Worm (Caenorhabditis elegans) whole organism, L1 larva: ENCODE data around the gene R11D1.1.

Source experiments
- C34B4.2 ChIP-seq: sonication (generic microtip); optimal IDR thresholded peaks from 2 replicates; lab custom pipeline; 2017; ENCODE audit warnings: mild to moderate bottlenecking, missing genetic modification characterization, missing compliant biosample characterization
- F16B12.6 ChIP-seq: fragments of 150-350 bp; optimal IDR thresholded peaks from 2 replicates; lab custom pipeline; 2014; ENCODE audit warnings: missing biosample characterization, missing genetic modification characterization
- aly-2 ChIP-seq: fragments of 150-350 bp; optimal IDR thresholded peaks from 2 replicates; lab custom pipeline; 2014; ENCODE audit warnings: missing biosample characterization, missing genetic modification characterization
- blmp-1 ChIP-seq: fragments of 150-350 bp; optimal IDR thresholded peaks from 2 replicates; lab custom pipeline; 2014; ENCODE audit warnings: missing biosample characterization, missing genetic modification characterization
- ceh-8 ChIP-seq: fragments of 200-800 bp; sonication (Bioruptor generic); optimal IDR thresholded peaks from 2 replicates; lab custom pipeline; 2018; ENCODE audit warnings: mild to moderate bottlenecking, missing genetic modification characterization, moderate library complexity, missing compliant biosample characterization
- ceh-82 ChIP-seq, 3 experiments: fragments of 150-350 bp in 1 of 3; sonication (generic microtip) in 2 of 3; optimal IDR thresholded peaks; 2 replicates each; lab custom pipeline; 2014 to 2017; ENCODE audit warnings: missing biosample characterization in 3 of 3, missing genetic modification characterization in 3 of 3
- ceh-90 ChIP-seq: sonication (generic microtip); optimal IDR thresholded peaks from 2 replicates; lab custom pipeline; 2016; ENCODE audit warnings: missing genetic modification characterization, missing compliant biosample characterization
- efl-1 ChIP-seq, 4 experiments: fragments of 150-350 bp; optimal IDR thresholded peaks in 3 of 4; peaks in 1 of 4; 1 replicate in 1 of 4; 2 replicates in 3 of 4; lab custom pipeline; 2014; ENCODE audit warnings: missing biosample characterization in 2 of 4, missing genetic modification characterization in 2 of 4, missing genetic modification reagents in 2 of 4
- efl-3 ChIP-seq: fragments of 200-800 bp; sonication (Bioruptor generic); optimal IDR thresholded peaks from 2 replicates; lab custom pipeline; 2018; ENCODE audit warnings: mild to moderate bottlenecking, missing genetic modification characterization, missing compliant biosample characterization
- egl-27 ChIP-seq, 2 experiments: fragments of 150-350 bp in 1 of 2; sonication (generic microtip); optimal IDR thresholded peaks; 3 replicates each; lab custom pipeline; 2017 to 2018; ENCODE audit warnings: missing biosample characterization in 2 of 2, missing genetic modification characterization in 2 of 2, missing genetic modification reagents in 2 of 2
- elt-2 ChIP-seq: sonication (generic microtip); optimal IDR thresholded peaks from 2 replicates; lab custom pipeline; 2016; ENCODE audit warnings: missing genetic modification characterization, mild to moderate bottlenecking, inconsistent platforms, missing compliant biosample characterization, missing genetic modification reagents
- elt-3 ChIP-seq, 6 experiments: fragments of 150-350 bp in 1 of 6; sonication (generic microtip); optimal IDR thresholded peaks; 2 replicates each; lab custom pipeline; 2017 to 2018; ENCODE audit warnings: missing biosample characterization in 6 of 6, missing genetic modification characterization in 6 of 6, inconsistent platforms in 1 of 6
- fkh-10 ChIP-seq: sonication (generic microtip); optimal IDR thresholded peaks from 2 replicates; lab custom pipeline; 2017; ENCODE audit warnings: missing biosample characterization, missing genetic modification reagents, missing genetic modification characterization
- fkh-8 ChIP-seq: sonication (generic microtip); optimal IDR thresholded peaks from 2 replicates; lab custom pipeline; 2016; ENCODE audit warnings: mild to moderate bottlenecking, missing genetic modification characterization, missing compliant biosample characterization
- hpl-2 ChIP-seq: fragments of 150-350 bp; optimal IDR thresholded peaks from 2 replicates; lab custom pipeline; 2014; ENCODE audit warnings: missing biosample characterization, missing genetic modification reagents, missing genetic modification characterization
- isw-1 ChIP-seq: fragments of 200-800 bp; sonication (Bioruptor generic); IDR thresholded peaks from 2 replicates; pipeline ENCODE4 v1.3.6; 2022; ENCODE audit warnings: missing genetic modification characterization, missing compliant biosample characterization
- jun-1 ChIP-seq: fragments of 150-350 bp; optimal IDR thresholded peaks from 2 replicates; lab custom pipeline; 2014; ENCODE audit warnings: missing biosample characterization, missing genetic modification reagents, missing genetic modification characterization
- lin-14 ChIP-seq: fragments of 200-800 bp; sonication (Bioruptor generic); optimal IDR thresholded peaks from 2 replicates; lab custom pipeline; 2018; ENCODE audit warnings: mild to moderate bottlenecking, missing genetic modification characterization, moderate library complexity, missing compliant biosample characterization
- lir-3 ChIP-seq: sonication (generic microtip); optimal IDR thresholded peaks from 2 replicates; lab custom pipeline; 2016; ENCODE audit warnings: mild to moderate bottlenecking, missing genetic modification characterization, moderate library complexity, missing compliant biosample characterization; ENCODE audit not compliant: poor library complexity
- lsy-2 ChIP-seq, 2 experiments: fragments of 150-350 bp; optimal IDR thresholded peaks; 2 replicates each; lab custom pipeline; 2014; ENCODE audit warnings: missing biosample characterization in 2 of 2, missing genetic modification characterization in 2 of 2
- mab-9 ChIP-seq: fragments of 200-800 bp; sonication (Bioruptor generic); IDR thresholded peaks from 2 replicates; pipeline ENCODE4 v1.3.6; 2022; ENCODE audit warnings: missing genetic modification reagents, missing genetic modification characterization, missing compliant biosample characterization
- mef-2 ChIP-seq: fragments of 150-350 bp; optimal IDR thresholded peaks from 2 replicates; lab custom pipeline; 2014; ENCODE audit warnings: missing biosample characterization, missing genetic modification characterization
- nhr-19 ChIP-seq: fragments of 200-800 bp; sonication (Bioruptor generic); conservative IDR thresholded peaks from 2 replicates; pipeline ENCODE4 v1.3.6; 2022; ENCODE audit warnings: missing genetic modification characterization, missing compliant biosample characterization
- nhr-20 ChIP-seq: sonication (generic microtip); optimal IDR thresholded peaks from 2 replicates; lab custom pipeline; 2016; ENCODE audit warnings: mild to moderate bottlenecking, missing genetic modification characterization, missing compliant biosample characterization
- nhr-237 ChIP-seq: fragments of 150-350 bp; optimal IDR thresholded peaks from 2 replicates; lab custom pipeline; 2014; ENCODE audit warnings: missing biosample characterization, missing genetic modification characterization
- nhr-47 ChIP-seq: sonication (generic microtip); optimal IDR thresholded peaks from 2 replicates; lab custom pipeline; 2016; ENCODE audit warnings: mild to moderate bottlenecking, missing genetic modification characterization, moderate library complexity, missing compliant biosample characterization
- nhr-71 ChIP-seq: sonication (generic microtip); optimal IDR thresholded peaks from 2 replicates; lab custom pipeline; 2016; ENCODE audit warnings: mild to moderate bottlenecking, missing genetic modification characterization, moderate library complexity, missing compliant biosample characterization
- nhr-76 ChIP-seq: sonication (generic microtip); optimal IDR thresholded peaks from 2 replicates; lab custom pipeline; 2017; ENCODE audit warnings: missing biosample characterization, missing genetic modification characterization
- nhr-77 ChIP-seq: fragments of 150-350 bp; optimal IDR thresholded peaks from 2 replicates; lab custom pipeline; 2014; ENCODE audit warnings: missing biosample characterization, missing genetic modification characterization
- nhr-84 ChIP-seq: sonication (generic microtip); optimal IDR thresholded peaks from 2 replicates; lab custom pipeline; 2017; ENCODE audit warnings: missing biosample characterization, missing genetic modification characterization
- nhr-85 ChIP-seq: sonication (generic microtip); peaks from one replicate; lab custom pipeline; 2016; ENCODE audit warnings: missing genetic modification characterization, inconsistent platforms, missing compliant biosample characterization
- nhr-90 ChIP-seq: sonication (generic microtip); optimal IDR thresholded peaks from 2 replicates; lab custom pipeline; 2016; ENCODE audit warnings: mild to moderate bottlenecking, missing genetic modification characterization, missing compliant biosample characterization; ENCODE audit not compliant: poor library complexity
- pqm-1 ChIP-seq: sonication (generic microtip); optimal IDR thresholded peaks from 3 replicates; lab custom pipeline; 2017; ENCODE audit warnings: missing biosample characterization, missing genetic modification characterization
- rnt-1 ChIP-seq: sonication (generic microtip); optimal IDR thresholded peaks from 2 replicates; lab custom pipeline; 2016; ENCODE audit warnings: mild to moderate bottlenecking, missing genetic modification characterization, moderate library complexity, missing compliant biosample characterization
- skn-1 ChIP-seq: fragments of 150-350 bp; optimal IDR thresholded peaks from 2 replicates; lab custom pipeline; 2014; ENCODE audit warnings: missing biosample characterization, missing genetic modification characterization
- sptf-1 ChIP-seq: fragments of 150-350 bp; optimal IDR thresholded peaks from 2 replicates; lab custom pipeline; 2014; ENCODE audit warnings: missing biosample characterization, missing genetic modification characterization
- sup-37 ChIP-seq: fragments of 200-800 bp; sonication (Bioruptor generic); optimal IDR thresholded peaks from 2 replicates; lab custom pipeline; 2018; ENCODE audit warnings: mild to moderate bottlenecking, missing genetic modification characterization, missing compliant biosample characterization
- swsn-7 ChIP-seq: sonication (generic microtip); optimal IDR thresholded peaks from 2 replicates; lab custom pipeline; 2016; ENCODE audit warnings: missing genetic modification characterization, missing compliant biosample characterization
- tbx-2 ChIP-seq: sonication (generic microtip); optimal IDR thresholded peaks from 2 replicates; lab custom pipeline; 2016; ENCODE audit warnings: missing genetic modification characterization, missing compliant biosample characterization
- unc-30 ChIP-seq: sonication (generic microtip); optimal IDR thresholded peaks from 2 replicates; lab custom pipeline; 2017; ENCODE audit warnings: missing biosample characterization, missing genetic modification characterization
- unc-98 ChIP-seq: fragments of 200-800 bp; sonication (Bioruptor generic); IDR thresholded peaks from 2 replicates; pipeline ENCODE4 v1.3.6; 2022; ENCODE audit warnings: missing genetic modification characterization, missing compliant biosample characterization
- zag-1 ChIP-seq: fragments of 150-350 bp; optimal IDR thresholded peaks from 2 replicates; lab custom pipeline; 2014; ENCODE audit warnings: missing biosample characterization, missing genetic modification characterization
- zip-4 ChIP-seq: fragments of 200-800 bp; sonication (Bioruptor generic); optimal IDR thresholded peaks from 2 replicates; lab custom pipeline; 2018; ENCODE audit warnings: mild to moderate bottlenecking, missing genetic modification characterization, moderate library complexity, missing compliant biosample characterization
- ztf-11 ChIP-seq, 2 experiments: sonication (generic microtip); optimal IDR thresholded peaks; 2 replicates each; lab custom pipeline; 2016 to 2017; ENCODE audit warnings: missing genetic modification characterization in 2 of 2, missing biosample characterization in 1 of 2, missing compliant biosample characterization in 1 of 2

Gene R11D1.1

ce11 chrV:12729220-12729619 is 25.0 kb downstream of the R11D1.1 start, which contains the start of gene R11D1.10:
R11D1.10 (plus strand) TSS chrV:12729520.
- TF ChIP-seq efl-1 (optimal IDR thresholded peaks at IDR 0.05; lab: Kevin White, UChicago) (no peak), efl-1 (GFP tag; optimal IDR thresholded peaks at IDR 0.05 in 1 of 2; lab: Kevin White, UChicago) (peak in 1 of 2 experiments; percentile 70), unc-98 (GFP tag; lab: Robert Waterston, UW) (no peak)

ce11 chrV:12732734-12733133 is 28.6 kb downstream of the R11D1.1 start:
- TF ChIP-seq elt-2 (tag; lab: Kevin White, UChicago) (peak; percentile 80), F16B12.6 (tag; lab: Kevin White, UChicago) (no peak), elt-3 (tag; optimal IDR thresholded peaks at IDR 0.05; lab: Kevin White, UChicago) (peak in 2 of 6 experiments; percentile 11 to 29), aly-2 (tag; lab: Kevin White, UChicago) (no peak), jun-1 (peak; percentile 45), efl-1 (optimal IDR thresholded peaks at IDR 0.05; lab: Kevin White, UChicago) (no peak), efl-1 (GFP tag; optimal IDR thresholded peaks at IDR 0.05 in 1 of 2; lab: Kevin White, UChicago) (peak in 1 of 2 experiments; percentile 2), nhr-85 (tag; lab: Kevin White, UChicago) (peak; percentile 69), nhr-237 (tag; lab: Kevin White, UChicago) (no peak), nhr-47 (tag; lab: Kevin White, UChicago) (no peak)
- TF ChIP-seq, all 84 proteins: peak for 5

- TF ChIP-seq ceh-82 (tag; optimal IDR thresholded peaks at IDR 0.05; lab: Kevin White, UChicago) = no peak
- TF ChIP-seq mef-2 (tag; lab: Kevin White, UChicago) = no peak
- TF ChIP-seq nhr-237 (tag; lab: Kevin White, UChicago) = no peak
- no peak for TF ChIP-seq nhr-19 (GFP tag; lab: Robert Waterston, UW)
- TF ChIP-seq ceh-8 = no peak
- no peak for TF ChIP-seq efl-3 (GFP tag; lab: Kevin White, UChicago)
- TF ChIP-seq tbx-2 = no peak
- peak in 1 of 2 experiments; percentile 26 for TF ChIP-seq lsy-2 (tag; optimal IDR thresholded peaks at IDR 0.05; lab: Kevin White, UChicago)
- TF ChIP-seq egl-27 (tag; optimal IDR thresholded peaks at IDR 0.05; lab: Kevin White, UChicago) = no peak
- no peak for TF ChIP-seq pqm-1 (tag; lab: Kevin White, UChicago)
- TF ChIP-seq unc-30 (tag; lab: Kevin White, UChicago) = no peak
- TF ChIP-seq nhr-76 (tag; lab: Kevin White, UChicago) = no peak
- TF ChIP-seq mab-9 (GFP tag; lab: Robert Waterston, UW) = no peak
- no peak for TF ChIP-seq fkh-8 (tag; lab: Kevin White, UChicago)
- no peak for TF ChIP-seq sptf-1 (tag; lab: Kevin White, UChicago)
- TF ChIP-seq F16B12.6 (tag; lab: Kevin White, UChicago) = no peak
- TF ChIP-seq lir-3 = no peak
- no peak for TF ChIP-seq skn-1 (tag; lab: Kevin White, UChicago)
- TF ChIP-seq jun-1 = no peak
- TF ChIP-seq ztf-11 (tag; optimal IDR thresholded peaks at IDR 0.05; lab: Kevin White, UChicago) = no peak
- peak; percentile 60 for TF ChIP-seq elt-2 (tag; lab: Kevin White, UChicago)
- no peak for TF ChIP-seq swsn-7 (tag; lab: Kevin White, UChicago)
- TF ChIP-seq sup-37 = no peak
- no peak for TF ChIP-seq hpl-2 (GFP tag; lab: Kevin White, UChicago)
- TF ChIP-seq ceh-90 = no peak
- TF ChIP-seq nhr-90 (tag; lab: Kevin White, UChicago) = peak; percentile 7
- TF ChIP-seq fkh-10 (GFP tag; lab: Kevin White, UChicago) = no peak
- TF ChIP-seq aly-2 (tag; lab: Kevin White, UChicago) = no peak
- TF ChIP-seq zag-1 (tag; lab: Kevin White, UChicago) = no peak
- TF ChIP-seq nhr-77 = no peak
- TF ChIP-seq C34B4.2 (tag; lab: Kevin White, UChicago) = no peak
- peak; percentile 35 for TF ChIP-seq nhr-71 (tag; lab: Kevin White, UChicago)
- TF ChIP-seq efl-1 (optimal IDR thresholded peaks at IDR 0.05; lab: Kevin White, UChicago) = no peak
- TF ChIP-seq efl-1 (GFP tag; optimal IDR thresholded peaks at IDR 0.05 in 1 of 2; lab: Kevin White, UChicago) = no peak
- TF ChIP-seq nhr-20 (tag; lab: Kevin White, UChicago) = peak; percentile 43
- TF ChIP-seq nhr-84 (tag; lab: Kevin White, UChicago) = no peak
- no peak for TF ChIP-seq isw-1 (GFP tag; lab: Robert Waterston, UW)
- no peak for TF ChIP-seq nhr-47 (tag; lab: Kevin White, UChicago)
- TF ChIP-seq zip-4 (GFP tag; lab: Kevin White, UChicago) = no peak
- peak; percentile 48 for TF ChIP-seq blmp-1 (tag; lab: Kevin White, UChicago)
- TF ChIP-seq elt-3 (tag; optimal IDR thresholded peaks at IDR 0.05; lab: Kevin White, UChicago) = peak in 4 of 6 experiments; percentile 32 to 88 (median 74)
- no peak for TF ChIP-seq rnt-1 (tag; lab: Kevin White, UChicago)
- peak; percentile 31 for TF ChIP-seq lin-14 (GFP tag; lab: Kevin White, UChicago)
Observed at ce11 chrV:12733465-12734248, 29.5 kb downstream of the R11D1.1 start, which contains the start of the genes dhs-21 and xbx-9. dhs-21 (minus strand) TSS chrV:12733645. xbx-9 (plus strand) TSS chrV:12734198.
